Fruit fly (Drosophila melanogaster) S2 (cell line): ENCODE results near the gene CG32625.

ENCODE experiments used
- CG8478 ChIP-seq: fragments of >200 bp; optimal IDR thresholded peaks from 2 replicates; lab custom pipeline; 2018
- CTCF ChIP-seq, 2 experiments: fragments of >200 bp; optimal IDR thresholded peaks; 2 replicates each; lab custom pipeline; 2018

- no peak for TF ChIP-seq CTCF (optimal IDR thresholded peaks at IDR 0.05; lab: Kevin White, UChicago)
- no peak for TF ChIP-seq CG8478 (lab: Kevin White, UChicago)
These were observed 7.9 kb upstream of the CG32625 start for dm6 chrX:13764397-13765119.
